Fruit fly (Drosophila melanogaster): Measurements from ENCODE around the gene Spn28F.

- TF ChIP-seq fru (GFP tag; optimal IDR thresholded peaks at IDR 0.05) (no peak), foxo (GFP tag; optimal IDR thresholded peaks at IDR 0.05) (no peak), sage (GFP tag; optimal IDR thresholded peaks at IDR 0.05) (no peak), Abd-B (GFP tag; optimal IDR thresholded peaks at IDR 0.05) (no peak), lola (GFP tag; optimal IDR thresholded peaks at IDR 0.05) (no peak), OdsH (GFP tag; optimal IDR thresholded peaks at IDR 0.05) (no peak), Jra (GFP tag; optimal IDR thresholded peaks at IDR 0.05) (no peak), CrebA (GFP tag; optimal IDR thresholded peaks at IDR 0.05; ENCODE audit: borderline replicate concordance) (no peak), br (GFP tag; optimal IDR thresholded peaks at IDR 0.05) (no peak), Hr78 (GFP tag; optimal IDR thresholded peaks at IDR 0.05) (no peak), Myc (optimal IDR thresholded peaks at IDR 0.05) (no peak)
Observed at dm6 chr2L:8204366-8204765, 37.2 kb downstream of the Spn28F start.
